Fruit fly (Drosophila melanogaster) whole organism, embryonic: ENCODE measurements around the gene Cyt-c-d.

Source experiments
- B-H2 ChIP-seq: fragments of 200-800 bp; sonication (Bioruptor generic); optimal IDR thresholded peaks from 2 replicates; lab custom pipeline; 2018; ENCODE audit warnings: missing biosample characterization, mild to moderate bottlenecking, missing genetic modification characterization
- CG1024 ChIP-seq: fragments of 200-800 bp; sonication (Bioruptor generic); IDR thresholded peaks from 2 replicates; pipeline ENCODE4 v1.3.6; 2022; ENCODE audit warnings: missing biosample characterization, missing genetic modification characterization
- CG10267 ChIP-seq: fragments of 200-800 bp; sonication (Bioruptor generic); optimal IDR thresholded peaks from 2 replicates; lab custom pipeline; 2018; ENCODE audit warnings: missing biosample characterization, mild to moderate bottlenecking, missing genetic modification characterization, moderate library complexity
- CG10431 ChIP-seq: fragments of 200-800 bp; sonication (Bioruptor generic); optimal IDR thresholded peaks from 3 replicates; lab custom pipeline; 2018; ENCODE audit warnings: missing biosample characterization, mild to moderate bottlenecking, missing genetic modification characterization
- CG11247 ChIP-seq: fragments of 200-800 bp; sonication (Bioruptor generic); IDR thresholded peaks from 2 replicates; pipeline ENCODE4 v1.3.6; 2022; ENCODE audit warnings: missing biosample characterization, missing genetic modification characterization
- CG11560 ChIP-seq: fragments of 200-800 bp; sonication (Bioruptor generic); IDR thresholded peaks from 3 replicates; pipeline ENCODE4 v1.3.6; 2022; ENCODE audit warnings: missing biosample characterization, missing genetic modification characterization
- CG12071 ChIP-seq: fragments of 200-800 bp; sonication (Bioruptor generic); optimal IDR thresholded peaks from 3 replicates; lab custom pipeline; 2018; ENCODE audit warnings: missing biosample characterization, mild to moderate bottlenecking, missing genetic modification characterization
- CG12236 ChIP-seq: fragments of 200-800 bp; sonication (Bioruptor generic); optimal IDR thresholded peaks from 2 replicates; lab custom pipeline; 2016; ENCODE audit warnings: missing biosample characterization, missing genetic modification characterization
- CG13287 ChIP-seq: fragments of 200-800 bp; sonication (Bioruptor generic); IDR thresholded peaks from 2 replicates; pipeline ENCODE4 v1.3.6; 2022; ENCODE audit warnings: missing biosample characterization, missing genetic modification characterization; ENCODE audit not compliant: partially characterized antibody
- CG13775 ChIP-seq: fragments of 200-800 bp; sonication (Bioruptor generic); optimal IDR thresholded peaks from 3 replicates; lab custom pipeline; 2017; ENCODE audit warnings: missing biosample characterization, mild to moderate bottlenecking, missing genetic modification characterization
- CG14014 ChIP-seq: fragments of 200-800 bp; sonication (Bioruptor generic); IDR thresholded peaks from 2 replicates; pipeline ENCODE4 v1.3.6; 2022; ENCODE audit warnings: missing biosample characterization, missing genetic modification characterization
- CG1529 ChIP-seq: fragments of 200-800 bp; sonication (Bioruptor generic); optimal IDR thresholded peaks from 3 replicates; lab custom pipeline; 2018; ENCODE audit warnings: missing biosample characterization, missing genetic modification characterization
- CG30431 ChIP-seq: fragments of 200-800 bp; sonication (Bioruptor generic); optimal IDR thresholded peaks from 2 replicates; lab custom pipeline; 2017; ENCODE audit warnings: missing biosample characterization, missing genetic modification characterization
- CG3065 ChIP-seq: fragments of 200-800 bp; sonication (Bioruptor generic); optimal IDR thresholded peaks from 2 replicates; lab custom pipeline; 2016; ENCODE audit warnings: missing biosample characterization, missing genetic modification characterization
- CG33213 ChIP-seq: fragments of 200-800 bp; sonication (Bioruptor generic); optimal IDR thresholded peaks from 3 replicates; lab custom pipeline; 2016; ENCODE audit warnings: missing biosample characterization, missing genetic modification characterization
- CG3838 ChIP-seq: fragments of 200-800 bp; sonication (Bioruptor generic); optimal IDR thresholded peaks from 3 replicates; lab custom pipeline; 2016; ENCODE audit warnings: missing biosample characterization, missing genetic modification characterization
- CG6272 ChIP-seq: fragments of 200-800 bp; sonication (Bioruptor generic); IDR thresholded peaks from 2 replicates; pipeline ENCODE4 v1.3.6; 2022; ENCODE audit warnings: missing biosample characterization, missing genetic modification characterization
- CG6791 ChIP-seq: fragments of 200-800 bp; sonication (Bioruptor generic); IDR thresholded peaks from 3 replicates; pipeline ENCODE4 v1.3.6; 2022; ENCODE audit warnings: missing biosample characterization, missing genetic modification characterization; ENCODE audit not compliant: partially characterized antibody
- CG7556 ChIP-seq: fragments of 200-800 bp; sonication (Bioruptor generic); optimal IDR thresholded peaks from 2 replicates; lab custom pipeline; 2017; ENCODE audit warnings: missing biosample characterization, mild to moderate bottlenecking, missing genetic modification characterization
- CG9876 ChIP-seq: fragments of 200-800 bp; sonication (Bioruptor generic); optimal IDR thresholded peaks from 2 replicates; lab custom pipeline; 2016; ENCODE audit warnings: missing biosample characterization, missing genetic modification characterization
- D19B ChIP-seq: fragments of 200-800 bp; sonication (Bioruptor generic); optimal IDR thresholded peaks from 2 replicates; lab custom pipeline; 2017; ENCODE audit warnings: missing biosample characterization, mild to moderate bottlenecking, missing genetic modification characterization
- Drgx ChIP-seq: fragments of 200-800 bp; sonication (Bioruptor generic); IDR thresholded peaks from 2 replicates; pipeline ENCODE4 v1.3.6; 2022; ENCODE audit warnings: missing biosample characterization, missing genetic modification characterization
- H15 ChIP-seq: fragments of 200-800 bp; sonication (Bioruptor generic); IDR thresholded peaks from 3 replicates; pipeline ENCODE4 v1.3.6; 2022; ENCODE audit warnings: missing biosample characterization, missing genetic modification characterization
- Hr3 ChIP-seq: fragments of 200-800 bp; sonication (Bioruptor generic); optimal IDR thresholded peaks from 3 replicates; lab custom pipeline; 2016; ENCODE audit warnings: missing biosample characterization, missing genetic modification characterization
- Oaz ChIP-seq: fragments of 200-800 bp; sonication (Bioruptor generic); IDR thresholded peaks from 2 replicates; pipeline ENCODE4 v1.3.6; 2022; ENCODE audit warnings: missing biosample characterization, missing genetic modification characterization
- Rfx ChIP-seq: fragments of 200-800 bp; sonication (Bioruptor generic); IDR thresholded peaks from 2 replicates; pipeline ENCODE4 v1.3.6; 2022; ENCODE audit warnings: missing biosample characterization, missing genetic modification characterization
- Sin3A ChIP-seq: fragments of >200 bp; optimal IDR thresholded peaks from 2 replicates; lab custom pipeline; 2018
- Sry-β ChIP-seq: fragments of 200-800 bp; sonication (Bioruptor generic); optimal IDR thresholded peaks from 2 replicates; lab custom pipeline; 2018; ENCODE audit warnings: missing biosample characterization, mild to moderate bottlenecking, missing genetic modification characterization, moderate library complexity
- Tbp ChIP-seq: fragments of >200 bp; optimal IDR thresholded peaks from 2 replicates; lab custom pipeline; 2018; ENCODE audit warnings: missing biosample characterization, missing genetic modification characterization
- ash1 ChIP-seq: fragments of 200-800 bp; sonication (Bioruptor generic); optimal IDR thresholded peaks from 2 replicates; lab custom pipeline; 2018; ENCODE audit warnings: missing biosample characterization, mild to moderate bottlenecking, missing genetic modification characterization
- br ChIP-seq: fragments of >200 bp; optimal IDR thresholded peaks from 2 replicates; lab custom pipeline; 2017
- cg ChIP-seq: fragments of 200-800 bp; sonication (Bioruptor generic); optimal IDR thresholded peaks from 3 replicates; lab custom pipeline; 2019; ENCODE audit warnings: missing biosample characterization, mild to moderate bottlenecking, missing genetic modification characterization, moderate library complexity
- chm ChIP-seq: fragments of 200-800 bp; sonication (Bioruptor generic); IDR thresholded peaks from 2 replicates; pipeline ENCODE4 v1.3.6; 2022; ENCODE audit warnings: missing biosample characterization, missing genetic modification characterization
- corto ChIP-seq: fragments of 200-800 bp; sonication (Bioruptor generic); optimal IDR thresholded peaks from 2 replicates; lab custom pipeline; 2016; ENCODE audit warnings: missing biosample characterization, mild to moderate bottlenecking, missing genetic modification characterization, moderate library complexity
- dimm ChIP-seq: fragments of 200-800 bp; sonication (Bioruptor generic); IDR thresholded peaks from 2 replicates; pipeline ENCODE4 v1.3.6; 2022; ENCODE audit warnings: missing biosample characterization, missing genetic modification characterization
- dpn ChIP-seq, 2 experiments: fragments of 200-800 bp; sonication (Bioruptor generic); optimal IDR thresholded peaks; 3 replicates each; lab custom pipeline; 2016; ENCODE audit warnings: missing biosample characterization in 2 of 2, missing genetic modification characterization in 2 of 2
- esg ChIP-seq: fragments of 200-800 bp; sonication (Bioruptor generic); conservative IDR thresholded peaks from 2 replicates; pipeline ENCODE4 v1.3.6; 2022; ENCODE audit warnings: missing biosample characterization, missing genetic modification characterization
- insv ChIP-seq, 2 experiments: fragments of 200-800 bp; sonication (Bioruptor generic); optimal IDR thresholded peaks; 3 replicates each; lab custom pipeline; 2016 to 2018; ENCODE audit warnings: missing biosample characterization in 2 of 2, missing genetic modification characterization in 2 of 2
- mam ChIP-seq: fragments of 200-800 bp; sonication (Bioruptor generic); optimal IDR thresholded peaks from 3 replicates; lab custom pipeline; 2016; ENCODE audit warnings: missing biosample characterization, missing genetic modification characterization
- nau ChIP-seq: fragments of 200-800 bp; sonication (Bioruptor generic); optimal IDR thresholded peaks from 3 replicates; lab custom pipeline; 2017; ENCODE audit warnings: missing biosample characterization, mild to moderate bottlenecking, missing genetic modification characterization, missing genetic modification reagents
- peb ChIP-seq: fragments of 200-800 bp; sonication (Bioruptor generic); IDR thresholded peaks from 2 replicates; pipeline ENCODE4 v1.3.6; 2022; ENCODE audit warnings: missing biosample characterization, missing genetic modification characterization
- ro ChIP-seq: fragments of 200-800 bp; sonication (Bioruptor generic); IDR thresholded peaks from 2 replicates; pipeline ENCODE4 v1.3.6; 2022; ENCODE audit warnings: missing biosample characterization, missing genetic modification characterization
- slbo ChIP-seq: fragments of 200-800 bp; sonication (Bioruptor generic); IDR thresholded peaks from 2 replicates; pipeline ENCODE4 v1.3.6; 2022; ENCODE audit warnings: missing biosample characterization, missing genetic modification characterization
- sna ChIP-seq: fragments of 200-800 bp; sonication (Bioruptor generic); IDR thresholded peaks from 2 replicates; pipeline ENCODE4 v1.3.6; 2022; ENCODE audit warnings: missing biosample characterization, missing genetic modification characterization; ENCODE audit not compliant: partially characterized antibody
- sr ChIP-seq: fragments of 200-800 bp; sonication (Bioruptor generic); IDR thresholded peaks from 3 replicates; pipeline ENCODE4 v1.3.6; 2022; ENCODE audit warnings: missing biosample characterization, missing genetic modification characterization
- stc ChIP-seq: fragments of 200-800 bp; sonication (Bioruptor generic); IDR thresholded peaks from 2 replicates; pipeline ENCODE4 v1.3.6; 2022; ENCODE audit warnings: missing biosample characterization, missing genetic modification characterization
- tgo ChIP-seq: fragments of 200-800 bp; sonication (Bioruptor generic); IDR thresholded peaks from 3 replicates; pipeline ENCODE4 v1.3.6; 2022; ENCODE audit warnings: missing biosample characterization, missing genetic modification characterization
- tin ChIP-seq: fragments of 200-800 bp; sonication (Bioruptor generic); optimal IDR thresholded peaks from 3 replicates; lab custom pipeline; 2016; ENCODE audit warnings: missing biosample characterization, missing genetic modification characterization
- wek ChIP-seq: fragments of 200-800 bp; sonication (Bioruptor generic); optimal IDR thresholded peaks from 3 replicates; lab custom pipeline; 2018; ENCODE audit warnings: missing biosample characterization, mild to moderate bottlenecking, missing genetic modification characterization, moderate library complexity

Gene Cyt-c-d

DNA sequence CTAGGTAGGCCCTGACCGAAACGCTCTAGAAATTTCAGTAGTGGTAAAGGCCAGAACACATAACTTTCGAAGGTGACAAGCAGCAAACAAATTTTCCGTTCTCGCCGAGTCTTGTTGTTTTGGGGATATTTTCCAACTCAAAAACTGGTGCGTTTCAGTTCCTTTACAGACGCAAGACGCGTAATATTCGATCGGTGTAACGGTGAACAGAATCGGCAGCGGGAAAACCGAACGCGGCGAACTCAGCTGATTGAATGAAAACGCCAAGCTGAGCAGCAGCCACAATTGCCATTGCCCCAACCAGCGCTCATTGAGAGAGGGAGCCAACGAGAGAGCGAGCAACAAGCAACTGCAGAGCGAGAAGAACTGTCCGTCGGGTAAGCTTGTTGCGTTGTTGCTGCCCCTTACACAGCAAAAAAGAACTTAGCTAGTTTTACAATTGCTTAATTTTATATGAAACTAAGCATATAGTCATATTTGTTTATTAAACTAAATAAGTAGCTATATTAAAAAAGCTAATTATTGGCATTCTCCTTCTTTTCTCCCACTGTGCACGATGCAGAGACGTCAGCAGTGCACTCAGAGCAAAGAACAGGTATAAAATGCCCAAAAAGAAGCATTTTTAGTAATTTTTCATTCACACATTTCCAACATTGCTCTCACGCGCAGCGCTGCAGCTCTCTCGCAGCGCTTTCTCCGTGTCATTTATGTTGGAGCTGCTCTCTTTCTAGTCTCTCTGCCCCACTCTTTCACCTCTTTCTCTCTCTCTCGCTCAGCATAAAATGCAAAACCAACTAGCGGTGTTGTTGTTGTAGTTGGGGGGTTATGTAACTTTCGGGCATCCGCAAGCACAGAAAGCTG lies at the start of gene Cyt-c-d, which contains the start of gene CG31808 (continued):
- TF ChIP-seq CG3065 (GFP tag; lab: Kevin White, UChicago) = peak; percentile 89
- TF ChIP-seq Rfx (GFP tag; lab: Robert Waterston, UW) = peak; percentile 94
- peak; percentile 94 for TF ChIP-seq CG11247 (GFP tag; lab: Robert Waterston, UW)
- peak; percentile 16; the same call in 1 of the 2 replicates for TF ChIP-seq CG13287
- TF ChIP-seq CG9876 = no peak
- TF ChIP-seq corto (GFP tag; lab: Kevin White, UChicago) = peak; percentile 89
- TF ChIP-seq CG13775 = peak; percentile 97
- peak; percentile 42; the same call in 1 of the 3 replicates for TF ChIP-seq CG6791 (GFP tag; lab: Robert Waterston, UW)
- TF ChIP-seq dimm = peak; percentile 93
- peak; percentile 96 for TF ChIP-seq CG6272 (GFP tag; lab: Robert Waterston, UW)
- TF ChIP-seq cg (GFP tag; lab: Kevin White, UChicago) = peak; percentile 28
- TF ChIP-seq dpn (GFP tag; optimal IDR thresholded peaks at IDR 0.05; lab: Kevin White, UChicago) = peak; percentile 95 to 97
- TF ChIP-seq wek (GFP tag; lab: Kevin White, UChicago) = peak; percentile 84
- peak; percentile 95 for TF ChIP-seq CG3838 (GFP tag; lab: Kevin White, UChicago)
- TF ChIP-seq sr (GFP tag; lab: Robert Waterston, UW) = peak; percentile 87
- no peak for TF ChIP-seq br (lab: Kevin White, UChicago)
- TF ChIP-seq Tbp (GFP tag; lab: Kevin White, UChicago) = no peak
- peak; percentile 98 for TF ChIP-seq H15 (GFP tag; lab: Robert Waterston, UW)
- peak; percentile 99 for TF ChIP-seq Drgx (GFP tag; lab: Robert Waterston, UW)
- TF ChIP-seq ash1 = no peak
- TF ChIP-seq nau (GFP tag; lab: Kevin White, UChicago) = peak; percentile 98
- peak; percentile 96 for TF ChIP-seq Hr3 (GFP tag; lab: Kevin White, UChicago)
- peak; percentile 95 for TF ChIP-seq tin (GFP tag; lab: Kevin White, UChicago)
- TF ChIP-seq stc (GFP tag; lab: Robert Waterston, UW) = peak; percentile 98
- peak; percentile 97 for TF ChIP-seq esg (GFP tag; lab: Robert Waterston, UW)
- TF ChIP-seq insv (GFP tag; optimal IDR thresholded peaks at IDR 0.05; lab: Kevin White, UChicago) = peak in 1 of 2 experiments; percentile 59
- TF ChIP-seq sna (GFP tag; lab: Robert Waterston, UW) = no peak
- TF ChIP-seq CG12236 (GFP tag; lab: Kevin White, UChicago) = peak; percentile 85
- TF ChIP-seq Sry-β = peak; percentile 73
- TF ChIP-seq CG7556 (GFP tag; lab: Kevin White, UChicago) = peak; percentile 99
- peak; percentile 91 for TF ChIP-seq mam (GFP tag; lab: Kevin White, UChicago)
- peak; percentile 98 for TF ChIP-seq CG1529
- peak; percentile 86 for TF ChIP-seq CG10431 (GFP tag; lab: Kevin White, UChicago)
- peak; percentile 92 for TF ChIP-seq ro (GFP tag; lab: Robert Waterston, UW)
- TF ChIP-seq CG10267 = peak; percentile 91
- TF ChIP-seq Sin3A (lab: Kevin White, UChicago) = no peak
- TF ChIP-seq Oaz (GFP tag; lab: Robert Waterston, UW) = peak; percentile 94
- peak; percentile 96 for TF ChIP-seq CG14014
- peak; percentile 97 for TF ChIP-seq tgo
- peak; percentile 63 for TF ChIP-seq B-H2
- TF ChIP-seq D19B (GFP tag; lab: Kevin White, UChicago) = peak; percentile 78
- TF ChIP-seq CG1024 (GFP tag; lab: Robert Waterston, UW) = peak; percentile 94
- TF ChIP-seq CG30431 (GFP tag; lab: Kevin White, UChicago) = peak; percentile 94
- peak; percentile 96 for TF ChIP-seq slbo (GFP tag; lab: Robert Waterston, UW)
- TF ChIP-seq CG11560 = peak; percentile 89
- TF ChIP-seq chm (GFP tag; lab: Robert Waterston, UW) = peak; percentile 95
- TF ChIP-seq CG33213 (GFP tag; lab: Kevin White, UChicago) = peak; percentile 89
- TF ChIP-seq peb (GFP tag; lab: Robert Waterston, UW) = peak; percentile 97
- TF ChIP-seq CG12071 (GFP tag; lab: Kevin White, UChicago) = peak; percentile 94
- TF ChIP-seq, all 482 proteins: peak for 443
